Worm (Caenorhabditis elegans) whole organism, mixed stage, embryonic: ENCODE measurements around the gene hacl-1.

Experiments
- bed-3 ChIP-seq: fragments of 200-800 bp; sonication (Bioruptor generic); optimal IDR thresholded peaks from 3 replicates; lab custom pipeline; 2018; ENCODE audit warnings: mild to moderate bottlenecking, missing genetic modification characterization, moderate library complexity, missing compliant biosample characterization
- ceh-83 ChIP-seq: fragments of 200-800 bp; sonication (Bioruptor generic); optimal IDR thresholded peaks from 2 replicates; lab custom pipeline; 2018; ENCODE audit warnings: mild to moderate bottlenecking, missing genetic modification characterization, missing compliant biosample characterization
- cnd-1 ChIP-seq: fragments of 200-800 bp; sonication (Bioruptor generic); optimal IDR thresholded peaks from 2 replicates; lab custom pipeline; 2018; ENCODE audit warnings: mild to moderate bottlenecking, missing genetic modification characterization, missing compliant biosample characterization
- elt-1 ChIP-seq: sonication (generic microtip); optimal IDR thresholded peaks from 2 replicates; lab custom pipeline; 2017; ENCODE audit warnings: missing genetic modification characterization, mild to moderate bottlenecking, missing compliant biosample characterization, antibody characterized with exemption, moderate library complexity, borderline replicate concordance; ENCODE audit not compliant: insufficient read depth
- elt-3 ChIP-seq: fragments of 150-350 bp; optimal IDR thresholded peaks from 2 replicates; lab custom pipeline; 2014; ENCODE audit warnings: missing biosample characterization, missing genetic modification characterization
- lsy-2 ChIP-seq: fragments of 150-350 bp; optimal IDR thresholded peaks from 2 replicates; lab custom pipeline; 2014; ENCODE audit warnings: missing biosample characterization, missing genetic modification characterization
- nhr-237 ChIP-seq: fragments of 150-350 bp; optimal IDR thresholded peaks from 2 replicates; lab custom pipeline; 2014; ENCODE audit warnings: missing biosample characterization, missing genetic modification characterization
- pha-4 ChIP-seq: fragments of 150-350 bp; optimal IDR thresholded peaks from 2 replicates; lab custom pipeline; 2018; ENCODE audit warnings: missing biosample characterization, missing genetic modification reagents, missing genetic modification characterization

ce11 chrII:11443128-11443527, 49.6 kb downstream of the hacl-1 start:
- no peak for TF ChIP-seq cnd-1 (tag; lab: Kevin White, UChicago)
- no peak for TF ChIP-seq ceh-83
- TF ChIP-seq bed-3 (GFP tag; lab: Kevin White, UChicago), result no peak
- TF ChIP-seq lsy-2 (tag; lab: Kevin White, UChicago), result no peak
- no peak for TF ChIP-seq elt-3 (tag; lab: Kevin White, UChicago)
- no peak for TF ChIP-seq nhr-237 (tag; lab: Kevin White, UChicago)
- no peak for TF ChIP-seq pha-4 (tag; lab: Kevin White, UChicago)
- no peak for TF ChIP-seq elt-1 (tag; lab: Kevin White, UChicago)
